Worm (Caenorhabditis elegans) whole organism, mixed stage, embryonic: ENCODE data around the gene popl-7.

ENCODE experiments used
- ham-2 ChIP-seq: fragments of 200-800 bp; sonication (Bioruptor generic); optimal IDR thresholded peaks from 2 replicates; lab custom pipeline; 2018; ENCODE audit warnings: mild to moderate bottlenecking, missing genetic modification characterization, missing compliant biosample characterization
- lin-13 ChIP-seq: fragments of 150-350 bp; optimal IDR thresholded peaks from 2 replicates; lab custom pipeline; 2014; ENCODE audit warnings: missing biosample characterization, missing genetic modification characterization
- lsy-2 ChIP-seq: fragments of 150-350 bp; optimal IDR thresholded peaks from 2 replicates; lab custom pipeline; 2014; ENCODE audit warnings: missing biosample characterization, missing genetic modification characterization
- unc-62 ChIP-seq: fragments of 150-350 bp; optimal IDR thresholded peaks from 2 replicates; lab custom pipeline; 2014; ENCODE audit warnings: missing biosample characterization, missing genetic modification reagents, missing genetic modification characterization

ce11 chrIV:13374918-13375317 lies 4.4 kb downstream of the popl-7 start:
- TF ChIP-seq lin-13 (tag; lab: Kevin White, UChicago) (no peak), ham-2 (GFP tag; lab: Kevin White, UChicago) (no peak), lsy-2 (no peak), unc-62 (no peak)
